Worm (Caenorhabditis elegans): ENCODE results near the gene pfk-1.2.
A peak's percentile ranks its signal among the peaks of the same experiment; 100 is the strongest.

DNA sequence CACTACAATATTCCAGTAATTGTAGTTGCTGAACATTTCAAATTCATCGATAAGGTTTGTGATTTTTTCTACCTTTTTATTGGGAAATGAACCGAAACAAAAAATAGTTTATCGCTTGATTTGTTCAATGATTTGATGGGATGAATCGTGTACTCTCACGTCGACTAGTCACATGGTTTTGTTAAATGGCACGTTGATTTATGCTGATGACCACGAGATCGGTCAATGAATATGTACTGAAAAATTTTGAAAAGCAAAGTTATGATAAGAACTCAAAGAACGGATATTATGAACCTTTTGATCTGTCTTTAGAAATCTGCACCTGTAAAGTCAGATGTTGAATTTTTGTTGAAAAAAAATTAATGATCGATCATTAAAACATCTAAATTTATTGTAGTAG, 15.3 kb upstream of the pfk-1.2 start:
- TF ChIP-seq unc-62 (GFP tag; optimal IDR thresholded peaks at IDR 0.05) (no peak), mel-28 (tag; optimal IDR thresholded peaks at IDR 0.05; ENCODE audit: borderline replicate concordance) (no peak), ets-4 (GFP tag; optimal IDR thresholded peaks at IDR 0.05) (no peak), ama-1 (optimal IDR thresholded peaks at IDR 0.05) (no peak), ama-1 (GFP tag; optimal IDR thresholded peaks at IDR 0.05) (no peak), somi-1 (GFP tag; optimal IDR thresholded peaks at IDR 0.05) (peak; percentile 78), F22D6.2 (tag; optimal IDR thresholded peaks at IDR 0.05) (peak; percentile 82), Y95B8A.8 (GFP tag; IDR thresholded peaks at IDR 0.05) (no peak)
